ENCODE assay signal across 2 worm cellular contexts in the genomic region with DNA sequence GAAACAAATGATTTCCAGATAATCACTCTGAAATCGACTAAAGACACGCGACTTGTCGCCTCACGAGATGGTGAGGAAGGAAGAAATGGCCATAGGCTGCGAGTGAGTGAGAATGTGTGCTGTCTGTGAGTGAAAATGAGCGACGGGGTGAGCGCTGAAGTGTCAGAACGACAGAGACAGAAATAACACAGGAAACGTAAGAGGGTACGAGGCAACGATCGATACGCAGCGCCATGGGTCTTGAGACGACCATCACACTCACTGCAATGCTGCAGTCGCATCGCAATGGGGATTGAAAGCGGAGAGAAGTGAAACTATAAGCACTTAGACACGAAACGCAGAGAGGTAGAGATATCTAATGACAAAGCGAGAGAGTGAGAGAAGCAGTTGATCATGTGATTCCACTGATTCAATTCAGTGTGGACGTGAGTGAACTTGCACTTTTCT.
TF ChIP-seq lines count a peak whose summit lies in the region.

No protein-coding gene starts in this region.

TF ChIP-seq in whole organism, L4 larva, 104 proteins besides CTCF, POLR2A, EP300 and RAD21 (continued from another document):
- TF ChIP-seq nhr-42 (GFP tag; IDR thresholded peaks at IDR 0.05; lab: Robert Waterston, UW) (peak; percentile 89), fos-1 (tag; optimal IDR thresholded peaks at IDR 0.05; lab: Kevin White, UChicago) (no peak), zag-1 (tag; optimal IDR thresholded peaks at IDR 0.05; lab: Kevin White, UChicago) (peak; percentile 74), Y75B8A.6 (GFP tag; IDR thresholded peaks at IDR 0.05; lab: Robert Waterston, UW) (no peak), rbr-2 (tag; optimal IDR thresholded peaks at IDR 0.05; lab: Kevin White, UChicago) (peak; percentile 96), F37D6.2 (tag; optimal IDR thresholded peaks at IDR 0.05; lab: Kevin White, UChicago) (peak; percentile 85), nhr-48 (tag; optimal IDR thresholded peaks at IDR 0.05; lab: Kevin White, UChicago) (peak; percentile 91), madf-5 (GFP tag; IDR thresholded peaks at IDR 0.05; lab: Robert Waterston, UW) (no peak), fkh-10 (GFP tag; optimal IDR thresholded peaks at IDR 0.05; lab: Kevin White, UChicago) (peak; percentile 87), jun-1 (tag; optimal IDR thresholded peaks at IDR 0.05; lab: Kevin White, UChicago) (peak; percentile 42), dpl-1 (GFP tag; optimal IDR thresholded peaks at IDR 0.05; lab: Kevin White, UChicago) (peak; percentile 65), dmd-6 (GFP tag; IDR thresholded peaks at IDR 0.05; lab: Robert Waterston, UW) (peak; percentile 84), duxl-1 (tag; optimal IDR thresholded peaks at IDR 0.05; lab: Kevin White, UChicago; ENCODE audit: poor library complexity) (peak; percentile 69), dmd-8 (GFP tag; IDR thresholded peaks at IDR 0.05; lab: Robert Waterston, UW) (0 out of 2 replicates have a peak, but pooled peaks have one; percentile 20), nhr-237 (tag; optimal IDR thresholded peaks at IDR 0.05; lab: Kevin White, UChicago) (peak; percentile 38), lir-3 (tag; optimal IDR thresholded peaks at IDR 0.05; lab: Kevin White, UChicago) (peak; percentile 30), saeg-2 (GFP tag; IDR thresholded peaks at IDR 0.05; lab: Robert Waterston, UW) (no peak), mdt-29 (GFP tag; IDR thresholded peaks at IDR 0.05; lab: Robert Waterston, UW) (peak; percentile 76; the same call in 1 of the 2 replicates), egl-43 (GFP tag; IDR thresholded peaks at IDR 0.05; lab: Robert Waterston, UW) (peak; percentile 91), vab-7 (GFP tag; IDR thresholded peaks at IDR 0.05; lab: Robert Waterston, UW) (peak; percentile 71; the same call in 1 of the 2 replicates), lin-29 (GFP tag; IDR thresholded peaks at IDR 0.05; lab: Robert Waterston, UW) (0 out of 2 replicates have a peak, but pooled peaks have one; percentile 59), ZK337.2 (GFP tag; IDR thresholded peaks at IDR 0.05; lab: Robert Waterston, UW) (no peak), F44E2.7 (GFP tag; IDR thresholded peaks at IDR 0.05; lab: Robert Waterston, UW) (0 out of 2 replicates have a peak, but pooled peaks have one; percentile 10), gei-8 (GFP tag; optimal IDR thresholded peaks at IDR 0.05; lab: Kevin White, UChicago) (peak; percentile 83), arid-1 (GFP tag; conservative IDR thresholded peaks at IDR 0.05; lab: Robert Waterston, UW) (peak; percentile 53), T20F7.1 (GFP tag; optimal IDR thresholded peaks at IDR 0.05; lab: Kevin White, UChicago) (peak; percentile 81), nhr-10 (tag; optimal IDR thresholded peaks at IDR 0.05; lab: Kevin White, UChicago) (peak; percentile 54), mxl-3 (GFP tag; optimal IDR thresholded peaks at IDR 0.05; lab: Kevin White, UChicago) (peak; percentile 82), R02D3.7 (tag; optimal IDR thresholded peaks at IDR 0.05; lab: Kevin White, UChicago) (no peak), lin-15B (tag; optimal IDR thresholded peaks at IDR 0.05; lab: Kevin White, UChicago) (no peak), lin-39 (tag; optimal IDR thresholded peaks at IDR 0.05; lab: Kevin White, UChicago) (no peak), ctbp-1 (GFP tag; IDR thresholded peaks at IDR 0.05; lab: Robert Waterston, UW) (peak; percentile 86), nhr-28 (tag; optimal IDR thresholded peaks at IDR 0.05; lab: Kevin White, UChicago) (peak; percentile 88), lin-13 (GFP tag; optimal IDR thresholded peaks at IDR 0.05; lab: Kevin White, UChicago) (peak; percentile 72), mep-1 (tag; optimal IDR thresholded peaks at IDR 0.05; lab: Kevin White, UChicago) (peak; percentile 96), tra-1 (GFP tag; IDR thresholded peaks at IDR 0.05; lab: Robert Waterston, UW) (peak; percentile 76), hif-1 (tag; optimal IDR thresholded peaks at IDR 0.05; lab: Kevin White, UChicago) (peak; percentile 60 to 86), nhr-77 (tag; optimal IDR thresholded peaks at IDR 0.05; lab: Kevin White, UChicago) (peak; percentile 63), snpc-4 (tag; optimal IDR thresholded peaks at IDR 0.05; lab: Kevin White, UChicago) (no peak), unc-130 (GFP tag; optimal IDR thresholded peaks at IDR 0.05; lab: Kevin White, UChicago) (peak; percentile 28), skn-1 (tag; optimal IDR thresholded peaks at IDR 0.05; lab: Kevin White, UChicago) (peak; percentile 66), ztf-11 (tag; optimal IDR thresholded peaks at IDR 0.05; lab: Kevin White, UChicago) (no peak), madf-9 (GFP tag; conservative IDR thresholded peaks at IDR 0.05; lab: Robert Waterston, UW) (peak; percentile 27; the same call in 1 of the 2 replicates), unc-39 (tag; optimal IDR thresholded peaks at IDR 0.05; lab: Kevin White, UChicago) (peak; percentile 48), hlh-30 (tag; optimal IDR thresholded peaks at IDR 0.05; lab: Kevin White, UChicago; ENCODE audit: insufficient read depth) (peak; percentile 99), set-16 (GFP tag; IDR thresholded peaks at IDR 0.05; lab: Robert Waterston, UW) (peak; percentile 78), daf-16 (GFP tag; optimal IDR thresholded peaks at IDR 0.05; lab: Kevin White, UChicago) (peak; percentile 51 to 71), daf-16 (tag; optimal IDR thresholded peaks at IDR 0.05; lab: Kevin White, UChicago) (peak; percentile 74), D1046.2 (GFP tag; IDR thresholded peaks at IDR 0.05; lab: Robert Waterston, UW) (no peak), nhr-41 (GFP tag; IDR thresholded peaks at IDR 0.05; lab: Robert Waterston, UW) (no peak), F10B5.3 (tag; optimal IDR thresholded peaks at IDR 0.05; lab: Kevin White, UChicago) (no peak), dmd-9 (GFP tag; IDR thresholded peaks at IDR 0.05; lab: Robert Waterston, UW) (no peak), attf-4 (tag; optimal IDR thresholded peaks at IDR 0.05; lab: Kevin White, UChicago) (no peak)
TF ChIP-seq in whole organism, L4 larva: peak in this region for 71.

TF ChIP-seq in whole organism, late embryonic, 69 proteins besides CTCF, POLR2A, EP300 and RAD21 (continued from another document):
- TF ChIP-seq npax-4 (tag; optimal IDR thresholded peaks at IDR 0.05; lab: Kevin White, UChicago): no peak
- peak; percentile 42 for TF ChIP-seq F13H6.1 (tag; optimal IDR thresholded peaks at IDR 0.05; lab: Kevin White, UChicago)
- peak; percentile 66 for TF ChIP-seq hlh-8 (tag; optimal IDR thresholded peaks at IDR 0.05; lab: Kevin White, UChicago)
- TF ChIP-seq fkh-10 (GFP tag; optimal IDR thresholded peaks at IDR 0.05; lab: Kevin White, UChicago): no peak
- TF ChIP-seq ceh-14 (tag; optimal IDR thresholded peaks at IDR 0.05; lab: Kevin White, UChicago): peak; percentile 82
- TF ChIP-seq sox-4 (tag; optimal IDR thresholded peaks at IDR 0.05; lab: Kevin White, UChicago): no peak
- TF ChIP-seq K02D7.2 (tag; optimal IDR thresholded peaks at IDR 0.05; lab: Kevin White, UChicago): no peak
